Worm (Caenorhabditis elegans): ENCODE results near the gene T07C4.3.

ce11 chrIII:10389608-10390007 lies 37.7 kb downstream of the T07C4.3 start:
- no peak for TF ChIP-seq ama-1 (optimal IDR thresholded peaks at IDR 0.05)
- no peak for TF ChIP-seq scrt-1 (GFP tag; IDR thresholded peaks at IDR 0.05)
- no peak for TF ChIP-seq tra-4 (tag; optimal IDR thresholded peaks at IDR 0.05)
- no peak for TF ChIP-seq tbx-37 (GFP tag; conservative IDR thresholded peaks at IDR 0.05)
- no peak for TF ChIP-seq hmbx-1 (tag; optimal IDR thresholded peaks at IDR 0.05)
- no peak for TF ChIP-seq ceh-13 (GFP tag; optimal IDR thresholded peaks at IDR 0.05)
- no peak for TF ChIP-seq B0310.2 (tag; optimal IDR thresholded peaks at IDR 0.05)
- TF ChIP-seq F13C5.2 (tag; optimal IDR thresholded peaks at IDR 0.05): no peak
- no peak for TF ChIP-seq ceh-36 (tag; optimal IDR thresholded peaks at IDR 0.05)
- no peak for TF ChIP-seq tbx-11 (GFP tag; IDR thresholded peaks at IDR 0.05)
- no peak for TF ChIP-seq hmg-4 (GFP tag; optimal IDR thresholded peaks at IDR 0.05)
- no peak for TF ChIP-seq pes-1 (GFP tag; IDR thresholded peaks at IDR 0.05)

Data from whole organism, early embryonic.